Fruit fly (Drosophila melanogaster): ENCODE results near the gene CG10154.

CG10154 gene

DNA sequence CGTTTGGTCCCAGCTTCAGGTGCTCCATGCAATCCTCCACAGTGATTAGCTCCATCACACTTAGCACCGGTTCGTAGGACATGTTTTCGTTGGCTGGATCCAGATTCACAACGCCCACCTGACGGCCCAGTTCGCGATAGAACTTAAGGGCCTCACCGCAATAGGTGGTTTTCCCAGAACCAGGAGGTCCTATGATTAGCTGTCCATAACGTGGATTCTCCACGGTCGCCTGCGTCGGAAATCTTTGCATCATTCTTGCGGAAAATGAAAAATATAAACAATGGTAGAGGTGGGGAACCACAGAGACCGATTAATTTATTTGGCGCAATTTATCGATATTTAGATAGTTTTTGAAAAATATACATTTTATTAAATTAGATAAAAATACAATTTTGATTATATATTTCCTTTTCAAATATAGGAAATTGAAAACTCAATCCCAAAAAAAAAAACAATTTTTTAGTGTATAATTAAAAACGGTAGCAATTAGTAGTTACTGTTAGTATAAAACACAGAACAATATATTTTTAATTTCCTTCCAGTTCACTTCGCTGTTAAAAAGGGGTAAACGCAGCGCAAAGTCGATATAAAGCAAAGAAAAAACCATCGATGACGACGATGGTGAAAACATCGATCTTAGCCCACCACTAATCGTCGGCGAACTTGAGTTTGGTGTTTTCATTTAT lies 24.6 kb downstream of the CG10154 start, which contains the start of the genes CG10222 and flr:
TSS of gene CG10222 (minus strand) at position 254 of the 686 bp plus-strand sequence.
TSS of gene flr (plus strand) at position 644 of the 686 bp plus-strand sequence.
- TF ChIP-seq CG15710 (tag; optimal IDR thresholded peaks at IDR 0.05): peak; percentile 8
- TF ChIP-seq CG4496 (GFP tag; IDR thresholded peaks at IDR 0.05): no peak
- no peak for TF ChIP-seq CG34367 (tag; optimal IDR thresholded peaks at IDR 0.05)
- TF ChIP-seq CG8159 (tag; optimal IDR thresholded peaks at IDR 0.05): peak; percentile 39
- TF ChIP-seq CG32121 (GFP tag; IDR thresholded peaks at IDR 0.05): peak; percentile 17; the same call in 1 of the 2 replicates
- TF ChIP-seq D1 (tag; optimal IDR thresholded peaks at IDR 0.05): no peak
- TF ChIP-seq CG13204 (GFP tag; optimal IDR thresholded peaks at IDR 0.05): no peak
- no peak for TF ChIP-seq CG14655 (GFP tag; optimal IDR thresholded peaks at IDR 0.05)

DNA sequence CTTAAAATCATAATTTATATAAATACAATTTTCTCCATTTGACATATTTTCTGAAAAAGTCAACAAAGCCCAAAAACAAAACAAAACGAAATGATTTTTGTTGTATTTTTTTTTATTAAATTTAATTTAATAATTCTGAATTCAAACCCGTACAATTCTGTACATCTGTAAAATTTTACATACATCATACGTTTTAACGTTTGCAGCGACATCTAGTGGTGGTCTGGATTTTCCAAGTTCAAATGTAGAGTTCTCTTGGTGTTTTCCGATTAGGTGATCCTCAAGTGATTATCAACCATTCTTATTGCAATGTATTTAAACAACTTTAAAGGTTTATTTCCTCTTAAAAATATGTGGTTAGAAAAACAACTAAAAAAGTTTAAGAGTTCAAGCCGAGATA lies 25.9 kb downstream of the CG10154 start:
- TF ChIP-seq CG10348 (GFP tag; IDR thresholded peaks at IDR 0.05) (no peak), CG12605 (GFP tag; IDR thresholded peaks at IDR 0.05) (no peak), Snoo (tag; optimal IDR thresholded peaks at IDR 0.05) (no peak), CG8301 (tag; optimal IDR thresholded peaks at IDR 0.05) (no peak), CG9948 (tag; optimal IDR thresholded peaks at IDR 0.05) (no peak), Pif1B (GFP tag; optimal IDR thresholded peaks at IDR 0.05) (no peak), D1 (tag; optimal IDR thresholded peaks at IDR 0.05) (peak; percentile 93), EcR (GFP tag; optimal IDR thresholded peaks at IDR 0.05) (peak; percentile 25), CG4496 (GFP tag; IDR thresholded peaks at IDR 0.05) (no peak), CG8159 (tag; optimal IDR thresholded peaks at IDR 0.05) (no peak), CG34367 (tag; optimal IDR thresholded peaks at IDR 0.05) (no peak)

DNA sequence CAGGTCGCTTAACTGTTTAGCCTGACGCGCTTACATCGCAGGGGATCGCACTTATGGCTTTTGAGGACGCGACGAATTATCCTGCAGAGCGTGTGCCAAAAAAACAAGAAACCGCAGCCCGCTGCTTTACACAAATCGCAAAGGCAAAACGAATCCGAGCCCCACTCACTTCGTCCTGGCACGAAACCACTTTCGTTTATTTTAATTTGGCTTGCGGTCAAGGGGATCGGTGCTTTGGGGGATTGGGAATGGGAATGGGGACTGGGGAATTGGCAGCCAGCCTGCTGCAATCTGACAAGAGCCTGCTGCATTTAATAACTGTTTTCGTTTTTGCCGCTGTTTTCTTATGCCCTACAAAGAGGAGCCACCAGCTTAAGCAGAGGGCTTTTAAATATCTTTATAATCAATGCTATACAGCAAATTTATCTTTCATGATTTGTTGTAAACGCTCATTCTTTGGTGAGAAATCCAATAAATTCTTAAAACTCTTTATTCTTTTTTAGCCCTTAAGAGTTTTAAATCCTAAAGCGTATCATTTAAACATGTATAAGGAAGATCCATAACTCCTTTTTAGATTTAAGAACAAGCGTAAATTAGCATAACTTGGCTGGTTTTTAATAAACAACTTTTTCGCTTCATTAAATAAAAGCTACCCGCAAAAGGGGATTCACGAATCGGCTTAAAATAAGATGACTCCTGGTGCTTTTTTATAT lies 27.0 kb downstream of the CG10154 start:
- TF ChIP-seq CG8301 (tag; optimal IDR thresholded peaks at IDR 0.05) (no peak), CG17806 (tag; optimal IDR thresholded peaks at IDR 0.05) (peak; percentile 7), CG4496 (GFP tag; IDR thresholded peaks at IDR 0.05) (no peak), CG14655 (GFP tag; optimal IDR thresholded peaks at IDR 0.05) (no peak), CG9948 (tag; optimal IDR thresholded peaks at IDR 0.05) (peak; percentile 5), Pif1B (GFP tag; optimal IDR thresholded peaks at IDR 0.05) (peak; percentile 11), CG13204 (GFP tag; optimal IDR thresholded peaks at IDR 0.05) (no peak), CG12605 (GFP tag; IDR thresholded peaks at IDR 0.05) (no peak), rn (GFP tag; IDR thresholded peaks at IDR 0.05) (no peak), CG32121 (GFP tag; IDR thresholded peaks at IDR 0.05) (no peak), CG8159 (tag; optimal IDR thresholded peaks at IDR 0.05) (peak; percentile 66), CG10348 (GFP tag; IDR thresholded peaks at IDR 0.05) (no peak), EcR (GFP tag; optimal IDR thresholded peaks at IDR 0.05) (no peak), CG15710 (tag; optimal IDR thresholded peaks at IDR 0.05) (peak; percentile 52), D1 (tag; optimal IDR thresholded peaks at IDR 0.05) (no peak), Snoo (tag; optimal IDR thresholded peaks at IDR 0.05) (peak; percentile 51), Ets98B (GFP tag; IDR thresholded peaks at IDR 0.05) (no peak), Pif1A (GFP tag; optimal IDR thresholded peaks at IDR 0.05) (no peak), gl (tag; optimal IDR thresholded peaks at IDR 0.05) (no peak), CG34367 (tag; optimal IDR thresholded peaks at IDR 0.05) (peak; percentile 4), fd96Ca (GFP tag; IDR thresholded peaks at IDR 0.05) (no peak)

DNA sequence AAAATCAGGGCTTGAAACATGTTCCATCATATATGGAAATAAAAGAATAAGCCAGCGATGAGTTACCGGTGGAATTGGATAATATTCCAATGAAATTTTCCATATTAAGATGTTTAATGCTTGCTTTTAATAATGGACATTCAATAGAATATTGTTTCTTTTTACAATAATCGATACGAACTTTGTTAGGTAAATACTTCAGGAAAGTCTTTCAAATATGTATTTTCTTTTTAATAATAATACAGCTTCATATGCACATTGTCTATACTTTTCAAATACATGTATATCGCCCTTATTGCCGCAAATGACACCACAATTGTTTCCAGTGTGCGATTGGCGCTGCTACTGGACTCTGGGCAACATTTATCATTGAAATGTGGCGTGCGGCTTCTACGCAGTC lies 30.1 kb downstream of the CG10154 start:
- TF ChIP-seq CG32121 (GFP tag; IDR thresholded peaks at IDR 0.05) (no peak), CG14655 (GFP tag; optimal IDR thresholded peaks at IDR 0.05) (peak; percentile 67), CG13204 (GFP tag; optimal IDR thresholded peaks at IDR 0.05) (peak; percentile 7), CG8301 (tag; optimal IDR thresholded peaks at IDR 0.05) (peak; percentile 29), CG15710 (tag; optimal IDR thresholded peaks at IDR 0.05) (peak; percentile 52), EcR (GFP tag; optimal IDR thresholded peaks at IDR 0.05) (no peak), D1 (tag; optimal IDR thresholded peaks at IDR 0.05) (peak; percentile 26), rn (GFP tag; IDR thresholded peaks at IDR 0.05) (no peak), Ets98B (GFP tag; IDR thresholded peaks at IDR 0.05) (no peak), CG12605 (GFP tag; IDR thresholded peaks at IDR 0.05) (no peak), CG9948 (tag; optimal IDR thresholded peaks at IDR 0.05) (peak; percentile 40), CG8159 (tag; optimal IDR thresholded peaks at IDR 0.05) (peak; percentile 72), Snoo (tag; optimal IDR thresholded peaks at IDR 0.05) (peak; percentile 41), CG17806 (tag; optimal IDR thresholded peaks at IDR 0.05) (peak; percentile 46), CG10348 (GFP tag; IDR thresholded peaks at IDR 0.05) (no peak), Pif1A (GFP tag; optimal IDR thresholded peaks at IDR 0.05) (peak; percentile 38), fd96Ca (GFP tag; IDR thresholded peaks at IDR 0.05) (no peak), Pif1B (GFP tag; optimal IDR thresholded peaks at IDR 0.05) (peak; percentile 42), CG34367 (tag; optimal IDR thresholded peaks at IDR 0.05) (peak; percentile 35)

DNA sequence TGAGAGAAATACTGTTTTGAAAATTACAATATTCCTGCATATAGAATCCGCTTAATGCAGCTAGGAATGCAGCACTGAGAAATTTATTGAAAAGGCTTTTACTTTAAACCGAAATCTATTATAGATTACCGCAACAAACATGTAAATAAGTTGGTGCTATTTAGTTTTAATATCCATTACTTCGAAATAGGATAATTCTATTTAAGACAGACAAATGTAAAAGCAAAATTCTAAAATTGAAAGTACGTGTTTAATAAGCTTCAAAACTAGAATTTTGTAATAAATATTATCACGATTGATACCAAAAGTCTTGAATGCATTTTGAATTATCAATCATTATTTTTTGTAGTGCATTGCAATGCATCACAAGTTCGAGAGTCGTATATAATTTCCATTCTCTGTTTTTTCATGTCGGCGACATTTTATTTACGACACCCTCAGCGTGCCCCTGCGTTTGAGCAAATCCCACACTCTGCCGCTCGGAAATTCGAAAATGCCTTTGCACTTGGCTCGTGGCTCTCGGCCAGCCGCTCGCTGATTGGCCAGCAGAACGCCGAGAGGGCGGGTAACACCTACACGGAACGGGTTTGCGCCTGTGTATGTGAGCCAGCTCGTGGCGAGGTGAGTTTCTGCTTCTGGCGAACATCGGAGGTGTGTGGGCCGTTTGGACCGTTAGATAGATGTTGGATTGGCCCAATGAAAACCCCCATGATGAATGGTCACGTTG lies 33.6 kb downstream of the CG10154 start:
- peak; percentile 69 for TF ChIP-seq CG4496 (GFP tag; IDR thresholded peaks at IDR 0.05)
- TF ChIP-seq CG8159 (tag; optimal IDR thresholded peaks at IDR 0.05): peak; percentile 20
- TF ChIP-seq CG14655 (GFP tag; optimal IDR thresholded peaks at IDR 0.05): no peak

All from whole organism, pupa.